Worm (Caenorhabditis elegans) whole organism, dauer: ENCODE measurements around the gene C44H9.7.
"Not testable (repeated sequence)": the region's sequence is repeated elsewhere in the genome, so short reads cannot be mapped to it uniquely, and the experiment has no call there.

Source experiments
- unc-62 ChIP-seq: sonication (generic microtip); optimal IDR thresholded peaks from 2 replicates; lab custom pipeline; 2017; ENCODE audit warnings: missing biosample characterization, missing genetic modification reagents, missing genetic modification characterization

Gene C44H9.7

DNA sequence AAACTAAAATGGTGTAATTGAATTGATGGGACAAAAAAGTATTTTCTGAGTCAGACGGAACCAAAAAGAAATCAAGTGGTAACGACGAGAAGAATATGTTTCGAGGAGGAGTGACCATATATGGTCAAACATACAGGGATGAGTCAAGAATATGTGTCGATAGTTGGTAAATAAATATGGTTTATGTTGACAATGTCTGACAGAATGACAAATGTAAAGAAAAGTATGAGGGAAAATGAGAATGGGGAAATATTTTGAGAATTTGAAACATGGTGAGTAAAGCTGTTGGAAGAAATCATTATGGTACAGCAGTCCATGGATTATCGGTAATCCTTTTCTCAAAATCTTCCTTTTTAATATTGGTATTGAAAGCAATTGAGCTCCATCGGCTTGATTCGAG lies 13.3 kb upstream of the C44H9.7 start, which contains the start of gene nspg-1:
Gene nspg-1, minus strand, starts transcription at position 101 of the 400 bp plus-strand sequence.
- no peak for TF ChIP-seq unc-62 (GFP tag; lab: Kevin White, UChicago)

DNA sequence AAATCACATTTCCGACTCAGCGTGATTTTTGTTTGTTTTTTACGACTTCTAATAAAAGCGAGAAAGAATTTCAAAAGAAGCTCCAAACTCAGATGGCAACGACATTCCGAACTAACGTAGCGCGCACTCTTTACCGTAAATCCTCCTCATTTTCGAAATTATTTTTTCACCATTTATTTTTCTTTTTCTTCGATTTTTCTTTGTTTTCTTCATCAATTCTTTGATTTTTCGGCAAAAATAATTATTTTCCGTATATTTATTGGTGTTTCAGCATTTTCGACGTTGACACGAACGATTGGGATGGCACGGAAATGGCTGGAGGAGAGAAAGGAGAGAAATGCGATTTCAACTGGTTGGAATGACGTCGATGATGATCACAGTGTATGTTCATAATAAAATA lies 10.9 kb upstream of the C44H9.7 start, which contains the start of gene T07F10.5:
Gene T07F10.5, plus strand, starts transcription at position 301 of the 400 bp plus-strand sequence.
- TF ChIP-seq unc-62 (GFP tag; lab: Kevin White, UChicago): not testable (repeated sequence)

DNA sequence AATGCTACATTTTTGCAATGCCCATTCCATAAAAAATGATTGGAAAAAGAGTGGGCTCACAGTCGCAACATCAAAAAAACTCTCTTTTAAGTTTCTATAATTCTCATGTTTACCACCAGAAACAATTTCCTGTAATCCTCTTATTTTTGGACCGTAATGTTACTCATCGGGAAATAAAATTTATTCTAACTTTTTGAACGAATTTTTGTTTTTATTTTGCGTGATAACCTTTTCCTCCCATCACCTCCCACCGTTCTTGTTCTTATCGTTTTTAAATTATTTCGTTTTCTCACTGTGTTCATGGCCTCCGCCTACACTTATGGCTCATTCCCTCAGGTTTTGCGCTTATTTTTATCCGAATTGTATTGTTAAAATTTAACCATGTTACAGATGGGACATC lies 4.5 kb upstream of the C44H9.7 start, which contains the start of gene anp-1:
Gene anp-1, plus strand, starts transcription at position 301 of the 400 bp plus-strand sequence.
- TF ChIP-seq unc-62 (GFP tag; lab: Kevin White, UChicago): no peak

DNA sequence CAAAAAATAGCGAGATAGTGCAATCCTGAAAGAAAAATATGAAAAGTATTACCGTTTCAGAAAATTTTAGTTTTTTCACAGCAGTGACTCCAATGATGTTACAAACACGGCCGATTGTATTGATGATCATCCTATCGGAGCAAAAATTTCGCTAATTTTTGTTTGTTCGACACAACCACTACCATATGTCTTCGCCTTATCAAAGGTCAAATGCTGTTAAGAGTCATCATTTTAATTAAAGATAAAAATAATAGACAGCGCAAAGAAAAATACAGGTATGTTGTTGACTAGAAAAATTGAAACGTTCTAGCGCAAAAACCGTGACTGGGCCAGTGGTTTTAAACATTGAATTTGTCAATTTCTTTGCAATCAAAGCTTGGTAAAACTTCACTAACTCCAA lies 2.3 kb downstream of the C44H9.7 start:
- no peak for TF ChIP-seq unc-62 (GFP tag; lab: Kevin White, UChicago)

DNA sequence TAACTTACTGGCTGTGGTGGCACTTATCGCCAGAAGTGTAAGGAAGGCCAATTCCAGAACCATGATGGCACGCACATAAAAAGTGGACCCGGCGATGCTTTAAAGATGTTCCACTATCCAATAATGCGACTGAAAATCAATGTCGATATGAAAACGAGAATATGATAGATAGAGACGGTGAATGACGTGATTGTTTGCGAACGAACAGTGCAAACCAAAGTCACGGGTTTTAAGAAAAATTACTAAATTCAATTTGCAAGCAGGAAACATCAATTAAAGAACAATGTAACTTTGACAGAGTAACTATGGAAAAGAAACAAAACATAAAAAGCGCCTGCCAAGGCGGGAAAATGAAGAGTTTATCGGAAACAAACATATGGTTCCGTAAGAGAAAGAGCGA lies 4.9 kb downstream of the C44H9.7 start, which contains the start of gene C44H9.5:
Gene C44H9.5, minus strand, starts transcription at position 129 of the 400 bp plus-strand sequence.
- TF ChIP-seq unc-62 (GFP tag; lab: Kevin White, UChicago): no peak

ce11 chrV:12845247-12845646 lies 9.4 kb downstream of the C44H9.7 start, which contains the start of gene C44H9.6:
C44H9.6 (minus strand) TSS chrV:12845347.
- TF ChIP-seq unc-62 (GFP tag; lab: Kevin White, UChicago): no peak

- no peak for TF ChIP-seq unc-62 (GFP tag; lab: Kevin White, UChicago)
Measured at ce11 chrV:12844748-12845147, 9.9 kb downstream of the C44H9.7 start.

- no peak for TF ChIP-seq unc-62 (GFP tag; lab: Kevin White, UChicago)
Measured at ce11 chrV:12835388-12835787, 19.3 kb downstream of the C44H9.7 start, which contains the start of gene C44H9.4. C44H9.4 (plus strand) TSS chrV:12835688.

ce11 chrV:12827219-12827618 lies 27.4 kb downstream of the C44H9.7 start, which contains the start of gene ugt-15:
ugt-15 (plus strand) TSS chrV:12827519.
- TF ChIP-seq unc-62 (GFP tag; lab: Kevin White, UChicago): no peak

DNA sequence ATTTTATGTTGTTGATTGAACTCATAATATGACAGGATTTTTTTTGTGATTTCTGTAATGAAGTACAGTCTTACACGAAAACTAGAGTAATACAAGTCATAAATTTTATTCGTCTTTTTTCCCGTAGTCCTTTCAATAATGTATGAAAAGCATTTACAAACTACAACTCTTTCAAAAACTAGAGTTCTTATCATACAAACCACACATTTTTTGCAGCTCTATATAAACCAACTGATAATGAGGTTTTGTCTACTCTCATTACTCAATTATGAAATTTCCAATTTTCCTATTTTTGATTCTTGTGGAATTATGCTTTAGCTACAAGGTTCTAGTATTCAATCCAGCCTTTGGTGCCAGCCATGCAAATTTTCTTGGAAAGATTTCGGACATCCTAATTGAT lies 29.9 kb downstream of the C44H9.7 start, which contains the start of gene ugt-16:
Gene ugt-16, plus strand, starts transcription at position 248 of the 400 bp plus-strand sequence.
- no peak for TF ChIP-seq unc-62 (GFP tag; lab: Kevin White, UChicago)

DNA sequence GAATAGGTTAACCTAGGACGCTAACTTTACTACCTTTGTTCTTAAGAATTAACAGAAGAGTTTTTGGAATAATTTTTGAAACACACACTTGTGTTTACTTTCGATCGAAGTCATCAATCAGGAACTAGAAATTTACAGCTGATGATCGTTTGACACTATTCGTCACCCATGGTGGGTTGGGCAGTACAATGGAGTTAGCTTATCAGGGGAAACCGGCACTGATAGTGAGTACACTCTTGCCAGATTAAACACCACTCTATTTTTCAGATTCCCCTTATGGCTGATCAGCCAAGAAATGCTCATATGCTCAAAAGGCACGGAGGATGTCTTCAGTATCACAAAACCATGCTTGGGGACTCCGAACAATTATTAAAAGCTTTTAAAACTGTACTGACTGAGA lies 32.6 kb downstream of the C44H9.7 start:
- no peak for TF ChIP-seq unc-62 (GFP tag; lab: Kevin White, UChicago)

- no peak for TF ChIP-seq unc-62 (GFP tag; lab: Kevin White, UChicago)
Measured at ce11 chrV:12819792-12820453, 34.7 kb downstream of the C44H9.7 start, which contains the start of the genes ZC443.4 and ugt-18. ZC443.4 (minus strand) TSS chrV:12819886. ugt-18 (plus strand) TSS chrV:12820260.

ce11 chrV:12819155-12819554 lies 35.5 kb downstream of the C44H9.7 start:
- no peak for TF ChIP-seq unc-62 (GFP tag; lab: Kevin White, UChicago)

DNA sequence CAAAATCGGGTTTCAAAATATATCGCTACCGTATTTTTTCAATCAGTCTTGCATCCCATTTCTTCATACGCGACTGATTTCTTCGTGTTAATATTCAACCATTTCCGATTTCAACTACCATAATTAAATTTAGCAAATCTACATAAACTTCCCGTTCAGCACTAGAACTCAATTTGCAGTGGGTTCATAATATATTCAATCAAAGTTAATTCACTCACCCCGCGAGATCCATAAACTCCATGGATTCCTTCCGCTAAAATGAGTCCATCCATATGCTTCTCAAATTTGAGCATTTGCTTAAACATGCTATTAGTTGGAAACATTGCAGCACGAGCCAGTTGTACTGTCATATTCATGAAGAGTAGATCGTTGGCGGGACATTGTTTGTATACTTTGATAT lies 36.2 kb downstream of the C44H9.7 start:
- TF ChIP-seq unc-62 (GFP tag; lab: Kevin White, UChicago): no peak

ce11 chrV:12816672-12817071 lies 38.0 kb downstream of the C44H9.7 start:
- TF ChIP-seq unc-62 (GFP tag; lab: Kevin White, UChicago): no peak

ce11 chrV:12815386-12815785 lies 39.3 kb downstream of the C44H9.7 start:
- no peak for TF ChIP-seq unc-62 (GFP tag; lab: Kevin White, UChicago)

ce11 chrV:12814481-12814882 lies 40.2 kb downstream of the C44H9.7 start:
- TF ChIP-seq unc-62 (GFP tag; lab: Kevin White, UChicago): no peak
